Worm (Caenorhabditis elegans) whole organism, mixed stage, embryonic: ENCODE data around the gene ZC317.6.

ENCODE experiments used
- ces-1 ChIP-seq: fragments of 150-350 bp; optimal IDR thresholded peaks from 2 replicates; lab custom pipeline; 2014; ENCODE audit warnings: missing biosample characterization, missing genetic modification reagents, missing genetic modification characterization
- elt-3 ChIP-seq: fragments of 150-350 bp; optimal IDR thresholded peaks from 2 replicates; lab custom pipeline; 2014; ENCODE audit warnings: missing biosample characterization, missing genetic modification characterization
- lin-13 ChIP-seq: fragments of 150-350 bp; optimal IDR thresholded peaks from 2 replicates; lab custom pipeline; 2014; ENCODE audit warnings: missing biosample characterization, missing genetic modification characterization
- mab-5 ChIP-seq: fragments of 150-350 bp; optimal IDR thresholded peaks from 2 replicates; lab custom pipeline; 2014; ENCODE audit warnings: missing biosample characterization, missing genetic modification characterization
- mep-1 ChIP-seq: fragments of 150-350 bp; optimal IDR thresholded peaks from 2 replicates; lab custom pipeline; 2017; ENCODE audit warnings: missing biosample characterization, missing genetic modification reagents, missing genetic modification characterization, inconsistent platforms
- mls-2 ChIP-seq: sonication (generic microtip); optimal IDR thresholded peaks from 2 replicates; lab custom pipeline; 2016; ENCODE audit warnings: mild to moderate bottlenecking, missing genetic modification characterization, moderate library complexity, missing compliant biosample characterization
- nhr-12 ChIP-seq: fragments of 150-350 bp; optimal IDR thresholded peaks from 2 replicates; lab custom pipeline; 2014; ENCODE audit warnings: missing biosample characterization, missing genetic modification characterization
- nhr-237 ChIP-seq: fragments of 150-350 bp; optimal IDR thresholded peaks from 2 replicates; lab custom pipeline; 2014; ENCODE audit warnings: missing biosample characterization, missing genetic modification characterization
- nhr-28 ChIP-seq: fragments of 150-350 bp; optimal IDR thresholded peaks from 2 replicates; lab custom pipeline; 2014; ENCODE audit warnings: missing biosample characterization, missing genetic modification characterization
- snpc-4 ChIP-seq: fragments of 150-350 bp; optimal IDR thresholded peaks from 2 replicates; lab custom pipeline; 2014; ENCODE audit warnings: missing biosample characterization, missing genetic modification characterization
- sptf-1 ChIP-seq: sonication (generic microtip); optimal IDR thresholded peaks from 2 replicates; lab custom pipeline; 2017; ENCODE audit warnings: mild to moderate bottlenecking, missing genetic modification characterization, moderate library complexity, missing compliant biosample characterization
- ztf-11 ChIP-seq: fragments of 150-350 bp; optimal IDR thresholded peaks from 2 replicates; lab custom pipeline; 2014; ENCODE audit warnings: missing biosample characterization, missing genetic modification characterization

DNA sequence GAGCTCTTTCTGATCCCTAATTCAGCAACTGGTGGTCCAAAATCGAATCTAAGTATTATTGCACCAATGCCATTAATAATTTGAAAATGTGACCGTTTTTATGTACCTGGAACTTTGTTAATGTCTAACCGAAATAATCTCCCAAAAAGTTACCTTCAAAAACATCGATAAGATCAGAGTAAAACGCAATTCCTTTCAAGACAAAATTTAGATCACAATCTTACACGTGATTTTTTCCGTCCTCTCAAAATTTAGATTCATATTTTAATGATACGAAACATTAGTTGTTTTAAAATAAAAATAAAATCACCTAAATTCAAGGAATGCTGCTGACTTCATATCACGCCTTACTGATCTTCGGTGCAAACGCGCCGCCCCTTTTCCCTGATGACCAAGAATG, 42.1 kb downstream of the ZC317.6 start:
- TF ChIP-seq ces-1 (GFP tag; lab: Kevin White, UChicago) = no peak
- no peak for TF ChIP-seq nhr-237 (tag; lab: Kevin White, UChicago)
- TF ChIP-seq nhr-12 (tag; lab: Kevin White, UChicago) = no peak
- TF ChIP-seq nhr-28 (tag; lab: Kevin White, UChicago) = no peak
- no peak for TF ChIP-seq snpc-4 (tag; lab: Kevin White, UChicago)
- TF ChIP-seq lin-13 (tag; lab: Kevin White, UChicago) = no peak
- no peak for TF ChIP-seq elt-3 (tag; lab: Kevin White, UChicago)
- no peak for TF ChIP-seq ztf-11 (tag; lab: Kevin White, UChicago)
- TF ChIP-seq mls-2 (tag; lab: Kevin White, UChicago) = no peak
- no peak for TF ChIP-seq sptf-1 (tag; lab: Kevin White, UChicago)
- TF ChIP-seq mep-1 = no peak
- no peak for TF ChIP-seq mab-5
